Worm (Caenorhabditis elegans) whole organism, dauer: Measurements from ENCODE around the gene nhr-15.

Experiments used
- unc-62 ChIP-seq: sonication (generic microtip); optimal IDR thresholded peaks from 2 replicates; lab custom pipeline; 2017; ENCODE audit warnings: missing biosample characterization, missing genetic modification reagents, missing genetic modification characterization

The nhr-15 gene

ce11 chrV:312421-312820 lies at the start of gene nhr-15:
Gene nhr-15, plus strand, starts transcription at chrV:312721.
- TF ChIP-seq unc-62 (GFP tag; lab: Kevin White, UChicago), result no peak

ce11 chrV:268007-268406 lies 44.5 kb upstream of the nhr-15 start, which contains the start of gene lgc-26:
Gene lgc-26, plus strand, starts transcription at chrV:268307.
- no peak for TF ChIP-seq unc-62 (GFP tag; lab: Kevin White, UChicago)

ce11 chrV:272837-273236 lies 39.7 kb upstream of the nhr-15 start, which contains the start of gene nlp-70:
Gene nlp-70, minus strand, starts transcription at chrV:272937.
- TF ChIP-seq unc-62 (GFP tag; lab: Kevin White, UChicago), result no peak

ce11 chrV:281111-281510 lies 31.4 kb upstream of the nhr-15 start:
- no peak for TF ChIP-seq unc-62 (GFP tag; lab: Kevin White, UChicago)

ce11 chrV:281616-282015 lies 30.9 kb upstream of the nhr-15 start, which contains the start of gene npr-5:
Gene npr-5, minus strand, starts transcription at chrV:281716.
- TF ChIP-seq unc-62 (GFP tag; lab: Kevin White, UChicago), result no peak

ce11 chrV:283953-284352 lies 28.6 kb upstream of the nhr-15 start:
- TF ChIP-seq unc-62 (GFP tag; lab: Kevin White, UChicago), result no peak

- no peak for TF ChIP-seq unc-62 (GFP tag; lab: Kevin White, UChicago)
Measured at ce11 chrV:284808-285207, 27.7 kb upstream of the nhr-15 start.

ce11 chrV:285298-285697 lies 27.2 kb upstream of the nhr-15 start:
- TF ChIP-seq unc-62 (GFP tag; lab: Kevin White, UChicago), result no peak

ce11 chrV:295802-296201 lies 16.7 kb upstream of the nhr-15 start:
- TF ChIP-seq unc-62 (GFP tag; lab: Kevin White, UChicago), result no peak

ce11 chrV:297424-297991 lies 15.0 kb upstream of the nhr-15 start, which contains the start of gene F33E11.2:
Gene F33E11.2, plus strand, starts transcription at chrV:297947.
- no peak for TF ChIP-seq unc-62 (GFP tag; lab: Kevin White, UChicago)

- no peak for TF ChIP-seq unc-62 (GFP tag; lab: Kevin White, UChicago)
Measured at ce11 chrV:298395-298794, 14.1 kb upstream of the nhr-15 start.

- no peak for TF ChIP-seq unc-62 (GFP tag; lab: Kevin White, UChicago)
Measured at ce11 chrV:303271-303670, 9.2 kb upstream of the nhr-15 start.

- no peak for TF ChIP-seq unc-62 (GFP tag; lab: Kevin White, UChicago)
Measured at ce11 chrV:304613-305012, 7.9 kb upstream of the nhr-15 start, which contains the start of gene F33E11.3. Gene F33E11.3, minus strand, starts transcription at chrV:304713.

- TF ChIP-seq unc-62 (GFP tag; lab: Kevin White, UChicago), result no peak
Measured at ce11 chrV:311485-312090, 933 bp upstream of the nhr-15 start, which contains the start of gene phf-10. Gene phf-10, minus strand, starts transcription at chrV:311565.

- TF ChIP-seq unc-62 (GFP tag; lab: Kevin White, UChicago), result no peak
Measured at ce11 chrV:320009-320408, 7.5 kb downstream of the nhr-15 start.

ce11 chrV:330625-331024 lies 18.1 kb downstream of the nhr-15 start, which contains the start of gene abt-4:
Gene abt-4, minus strand, starts transcription at chrV:330725.
- TF ChIP-seq unc-62 (GFP tag; lab: Kevin White, UChicago), result no peak

- TF ChIP-seq unc-62 (GFP tag; lab: Kevin White, UChicago), result no peak
Measured at ce11 chrV:331245-331644, 18.7 kb downstream of the nhr-15 start.
